Worm (Caenorhabditis elegans) whole organism, L4/young adult: ENCODE results near the gene ebax-1.

Experiments
- W03F9.2 ChIP-seq: fragments of 150-350 bp; optimal IDR thresholded peaks from 2 replicates; lab custom pipeline; 2014; ENCODE audit warnings: missing biosample characterization, missing genetic modification characterization
- dao-5 ChIP-seq: sonication (generic microtip); optimal IDR thresholded peaks from 2 replicates; lab custom pipeline; 2016; ENCODE audit warnings: missing genotype, missing genetic modification characterization, moderate library complexity, missing compliant biosample characterization
- him-1 ChIP-seq: sonication (generic microtip); optimal IDR thresholded peaks from 2 replicates; lab custom pipeline; 2016; ENCODE audit warnings: missing genotype, missing genetic modification reagents, missing genetic modification characterization, missing compliant biosample characterization

DNA sequence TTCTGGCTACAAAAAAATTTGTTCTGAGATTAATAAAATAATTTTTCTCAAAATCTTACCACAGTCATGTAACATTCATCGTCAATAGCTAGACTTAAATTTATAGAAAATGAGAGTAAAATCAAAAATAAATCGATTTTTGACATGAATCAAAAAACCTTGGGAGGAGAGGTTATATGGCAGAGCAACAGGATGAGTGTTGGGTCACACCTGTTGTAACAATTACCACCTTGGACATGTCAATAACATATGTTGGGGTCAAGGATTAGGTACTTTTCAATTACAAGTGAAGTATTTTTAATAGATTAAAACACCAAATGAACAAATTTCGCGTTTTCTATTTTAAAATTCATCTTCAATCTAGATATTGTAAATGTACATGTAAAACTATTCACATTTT is 45.1 kb upstream of the ebax-1 start, which contains the start of gene lipl-7:
- no peak for TF ChIP-seq dao-5 (tag; lab: Kevin White, UChicago)
- no peak for TF ChIP-seq him-1 (tag; lab: Kevin White, UChicago)
- no peak for TF ChIP-seq W03F9.2
